Worm (Caenorhabditis elegans): ENCODE data around the gene F35A5.5.

The F35A5.5 gene

DNA sequence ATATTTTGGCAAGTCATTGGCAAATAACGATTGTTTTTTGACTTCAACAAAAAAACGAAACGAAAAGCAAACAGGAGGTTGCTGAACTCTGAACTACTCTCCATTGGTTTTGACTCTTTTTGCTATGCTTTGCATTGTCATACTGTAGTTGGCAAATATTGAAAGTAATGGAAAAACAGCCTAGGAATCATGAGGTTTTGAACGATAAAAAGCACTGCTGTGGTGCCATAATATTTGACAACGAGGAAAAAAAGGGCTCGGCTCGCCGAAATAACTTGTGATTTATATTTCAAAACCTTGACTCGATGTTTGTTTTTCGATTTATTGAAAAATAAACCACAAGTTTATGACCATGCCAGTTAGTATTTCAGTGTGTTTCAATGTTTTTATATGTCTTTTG lies 24.2 kb upstream of the F35A5.5 start (continued):
- TF ChIP-seq Y116A8C.19 (tag; optimal IDR thresholded peaks at IDR 0.05; ENCODE audit: borderline replicate concordance): no peak

DNA sequence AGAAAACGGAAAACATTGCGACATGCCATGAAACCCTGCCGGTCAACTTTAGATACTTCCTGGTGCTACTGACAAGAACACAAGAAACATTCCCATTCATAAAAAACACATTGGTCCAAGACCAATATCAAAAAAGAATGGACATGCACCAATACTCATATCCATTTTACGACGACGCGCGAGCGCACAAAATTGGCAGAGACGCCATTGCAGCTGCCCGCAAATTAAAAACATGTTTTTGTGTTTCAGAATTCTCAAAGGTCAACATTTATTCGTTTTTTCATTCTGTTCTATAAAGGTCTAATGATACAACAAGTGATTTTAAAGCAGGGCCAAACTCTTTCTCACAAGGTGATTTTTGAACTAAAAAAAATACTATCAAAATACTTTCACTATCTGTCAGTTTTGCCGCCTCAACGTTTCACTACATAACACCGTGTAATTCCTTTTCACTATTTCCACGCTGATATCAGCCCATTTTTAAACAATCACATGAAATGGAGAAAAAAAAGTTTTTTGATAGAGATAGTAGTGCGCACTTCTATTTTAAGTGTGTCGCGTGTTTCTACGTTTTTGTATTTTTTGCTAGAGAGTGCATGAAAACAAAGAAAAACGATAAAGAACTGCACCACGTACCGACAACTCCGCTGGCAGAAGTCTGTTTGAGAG lies 23.4 kb upstream of the F35A5.5 start:
- TF ChIP-seq nhr-20 (tag; optimal IDR thresholded peaks at IDR 0.05) (peak; percentile 43), nhr-77 (tag; optimal IDR thresholded peaks at IDR 0.05) (no peak), nhr-19 (GFP tag; conservative IDR thresholded peaks at IDR 0.05) (peak; percentile 3; the same call in 1 of the 2 replicates), nhr-90 (tag; optimal IDR thresholded peaks at IDR 0.05; ENCODE audit: poor library complexity) (peak; percentile 6), sptf-1 (tag; optimal IDR thresholded peaks at IDR 0.05) (no peak), egl-13 (tag; optimal IDR thresholded peaks at IDR 0.05) (no peak), unc-30 (tag; optimal IDR thresholded peaks at IDR 0.05) (no peak), elt-3 (tag; optimal IDR thresholded peaks at IDR 0.05) (peak in 4 of 6 experiments; percentile 16 to 63 (median 30)), lin-39 (tag; optimal IDR thresholded peaks at IDR 0.05) (no peak), mdl-1 (tag; optimal IDR thresholded peaks at IDR 0.05) (peak in 1 of 2 experiments; percentile 35), nhr-85 (tag) (peak; percentile 40), dsc-1 (tag; optimal IDR thresholded peaks at IDR 0.05) (peak; percentile 90), pqm-1 (tag; optimal IDR thresholded peaks at IDR 0.05) (peak; percentile 14), blmp-1 (tag; optimal IDR thresholded peaks at IDR 0.05) (peak; percentile 76), lin-35 (GFP tag; optimal IDR thresholded peaks at IDR 0.05) (peak in 1 of 2 experiments; percentile 39), sup-37 (GFP tag; optimal IDR thresholded peaks at IDR 0.05) (no peak), nhr-71 (tag; optimal IDR thresholded peaks at IDR 0.05) (peak; percentile 53), hpl-2 (GFP tag; optimal IDR thresholded peaks at IDR 0.05) (peak; percentile 37), fkh-4 (tag; optimal IDR thresholded peaks at IDR 0.05; ENCODE audit: borderline replicate concordance) (peak; percentile 40), lin-14 (GFP tag; optimal IDR thresholded peaks at IDR 0.05) (peak; percentile 41), snu-23 (GFP tag; optimal IDR thresholded peaks at IDR 0.05) (peak; percentile 32), elt-2 (tag; optimal IDR thresholded peaks at IDR 0.05) (peak; percentile 84)

DNA sequence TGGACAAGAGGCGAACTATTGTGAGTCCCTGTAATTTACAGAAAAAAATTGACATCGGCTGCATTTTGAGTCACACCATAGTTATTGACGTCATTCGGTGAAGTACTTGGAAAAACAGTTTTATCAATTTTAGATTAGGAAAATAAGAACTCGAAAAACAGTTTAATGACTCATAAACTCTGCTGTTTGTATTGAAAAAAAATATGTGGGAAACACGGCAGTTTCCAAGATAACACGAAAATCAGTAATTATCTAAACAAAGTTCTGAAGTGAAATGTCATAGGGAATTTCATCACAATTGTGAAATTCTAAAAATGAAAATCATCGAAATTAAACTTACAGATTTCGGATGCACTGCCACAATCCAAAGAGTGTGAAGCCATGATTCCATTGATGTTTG lies 19.3 kb upstream of the F35A5.5 start:
- TF ChIP-seq fkh-10 (GFP tag; optimal IDR thresholded peaks at IDR 0.05): no peak
- TF ChIP-seq unc-30 (tag; optimal IDR thresholded peaks at IDR 0.05): no peak
- no peak for TF ChIP-seq isw-1 (GFP tag; IDR thresholded peaks at IDR 0.05)
- TF ChIP-seq skn-1 (tag; optimal IDR thresholded peaks at IDR 0.05): no peak
- TF ChIP-seq dpl-1 (GFP tag; optimal IDR thresholded peaks at IDR 0.05): no peak
- TF ChIP-seq nhr-20 (tag; optimal IDR thresholded peaks at IDR 0.05): no peak
- TF ChIP-seq unc-130 (tag; optimal IDR thresholded peaks at IDR 0.05): no peak
- no peak for TF ChIP-seq lin-14 (GFP tag; optimal IDR thresholded peaks at IDR 0.05)
- TF ChIP-seq efl-1 (optimal IDR thresholded peaks at IDR 0.05): no peak
- TF ChIP-seq efl-1 (GFP tag; optimal IDR thresholded peaks at IDR 0.05 in 1 of 2): no peak
- TF ChIP-seq lir-3 (tag; optimal IDR thresholded peaks at IDR 0.05; ENCODE audit: poor library complexity): no peak
- TF ChIP-seq pag-3 (tag; optimal IDR thresholded peaks at IDR 0.05; ENCODE audit: borderline replicate concordance, insufficient read depth): no peak

DNA sequence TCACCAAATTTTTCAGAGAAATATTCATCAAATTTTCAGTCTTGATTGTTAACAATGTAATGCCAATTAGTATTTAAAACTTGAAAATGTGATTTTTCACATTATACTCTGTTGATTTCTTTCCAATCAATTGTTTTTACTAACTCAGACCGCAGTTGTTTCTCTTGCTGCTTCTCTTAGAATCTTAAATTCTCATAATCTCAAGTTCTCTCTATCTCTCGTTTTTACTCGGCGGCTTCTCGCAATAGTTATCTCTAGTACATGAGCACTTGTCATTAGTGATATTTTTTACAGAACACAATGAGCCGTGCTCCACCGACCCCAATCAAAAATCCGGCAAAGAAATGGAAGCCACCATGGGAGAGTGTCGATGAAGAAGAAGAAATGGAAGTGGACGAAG lies 11.6 kb upstream of the F35A5.5 start, which contains the start of gene F35A5.1:
Gene F35A5.1 (plus strand): TSS at position 301 of the 400 bp plus-strand sequence.
- TF ChIP-seq C04F5.9 (tag; optimal IDR thresholded peaks at IDR 0.05) (no peak), egl-27 (tag; optimal IDR thresholded peaks at IDR 0.05) (no peak), efl-1 (optimal IDR thresholded peaks at IDR 0.05) (no peak), efl-1 (GFP tag; optimal IDR thresholded peaks at IDR 0.05 in 1 of 2) (no peak), unc-62 (GFP tag; optimal IDR thresholded peaks at IDR 0.05) (no peak), nhr-12 (tag; optimal IDR thresholded peaks at IDR 0.05) (no peak), pax-3 (tag; optimal IDR thresholded peaks at IDR 0.05) (no peak), unc-30 (tag; optimal IDR thresholded peaks at IDR 0.05) (no peak), mep-1 (tag; optimal IDR thresholded peaks at IDR 0.05) (no peak), Y116A8C.19 (tag; optimal IDR thresholded peaks at IDR 0.05; ENCODE audit: borderline replicate concordance) (no peak), ceh-63 (GFP tag; optimal IDR thresholded peaks at IDR 0.05) (no peak), elt-2 (tag; optimal IDR thresholded peaks at IDR 0.05) (no peak)

Data from whole organism, L1 larva.